Fruit fly (Drosophila melanogaster): Measurements from ENCODE around the gene Ilp6.

Ilp6 gene

DNA sequence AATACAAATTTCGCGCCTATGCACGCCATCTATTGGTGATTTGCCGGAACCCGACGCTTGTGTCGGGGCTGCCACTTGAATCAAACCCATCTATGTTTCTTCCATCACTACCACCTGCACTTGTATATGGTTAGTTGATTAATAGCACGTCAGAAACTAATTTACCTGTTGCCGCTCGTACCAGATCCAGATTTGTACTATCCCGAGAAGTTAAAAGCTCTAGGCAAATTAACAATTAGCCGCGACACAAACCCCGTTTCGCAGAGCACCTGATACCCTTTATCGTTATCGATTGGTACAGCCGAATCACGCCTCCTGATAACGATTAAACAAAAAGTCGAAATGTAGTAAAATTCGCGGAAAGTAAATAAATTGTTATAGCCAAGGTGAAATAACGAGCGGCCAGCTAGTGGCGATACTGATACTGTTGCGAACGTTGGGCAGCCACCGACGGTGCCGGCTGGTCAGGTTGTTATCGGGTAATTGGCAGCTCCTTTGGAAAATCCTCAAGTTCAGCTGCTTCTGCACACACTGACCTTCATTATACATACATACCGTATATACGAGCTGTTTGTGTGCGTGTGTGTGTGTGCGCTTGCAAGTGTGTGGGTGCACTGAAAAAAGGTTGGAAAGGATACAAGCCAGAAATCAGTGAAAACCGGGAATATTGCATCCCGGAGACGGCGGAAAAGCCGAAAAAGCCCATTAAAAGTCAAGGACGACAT, 5.7 kb upstream of the Ilp6 start:
- TF ChIP-seq noc (tag; optimal IDR thresholded peaks at IDR 0.05) = no peak

DNA sequence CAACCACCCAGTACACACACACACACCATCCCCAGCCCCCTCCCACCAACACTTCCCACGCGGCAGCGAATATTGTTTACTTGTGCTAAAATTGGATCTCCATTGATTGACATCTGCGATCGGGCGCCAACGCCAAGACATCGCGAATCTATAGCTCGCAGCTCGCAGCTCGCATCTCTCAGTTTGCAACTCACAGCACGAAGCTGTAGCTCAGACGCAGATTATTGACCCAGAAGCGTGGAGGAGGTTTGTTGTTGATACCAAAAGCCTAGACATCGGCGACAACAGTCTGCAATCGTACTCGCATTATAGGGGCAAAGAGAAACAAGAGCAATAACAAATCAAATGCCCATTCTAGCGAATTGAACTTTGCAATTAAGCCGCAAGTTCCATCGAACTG, 2.7 kb upstream of the Ilp6 start:
- no peak for TF ChIP-seq noc (tag; optimal IDR thresholded peaks at IDR 0.05)

DNA sequence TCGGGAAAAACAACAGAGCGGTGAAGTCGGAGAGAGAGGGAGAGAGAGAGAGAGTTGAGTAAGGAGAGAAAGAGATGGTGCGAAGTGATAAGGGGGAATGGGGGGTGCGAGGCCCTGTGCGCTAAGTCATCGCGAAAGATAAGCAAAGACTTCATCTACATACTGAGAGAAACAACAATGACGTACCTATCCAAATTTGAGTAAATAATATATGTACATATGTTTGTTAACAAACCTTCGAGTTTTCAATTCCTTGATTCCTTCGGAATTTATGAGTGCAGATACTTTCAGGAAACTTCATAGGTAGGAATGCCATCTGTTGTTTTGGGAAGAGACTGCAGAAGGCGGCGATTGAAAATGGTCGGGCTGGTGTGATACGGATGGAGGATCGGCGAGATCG, 2.0 kb upstream of the Ilp6 start:
- TF ChIP-seq noc (tag; optimal IDR thresholded peaks at IDR 0.05) = no peak

DNA sequence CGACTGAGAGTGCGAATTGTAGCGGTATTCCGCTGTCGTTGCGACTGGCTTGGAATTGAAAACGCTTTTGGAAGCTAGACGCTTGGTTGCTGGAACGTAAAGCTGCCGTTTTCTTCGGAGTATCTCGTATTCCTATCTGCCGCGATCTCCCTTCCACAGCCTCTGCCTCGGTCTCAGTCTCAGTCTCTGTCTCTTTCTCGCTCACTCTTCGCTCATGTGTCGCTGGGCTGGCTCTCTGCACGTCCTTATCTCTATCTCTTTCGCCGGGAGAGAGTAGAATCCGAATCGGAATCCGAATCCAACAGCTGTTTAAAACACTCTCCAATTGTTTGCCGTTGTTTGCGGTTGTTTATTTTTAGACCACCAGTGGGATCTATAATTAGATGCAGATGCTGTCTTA, 433 bp downstream of the Ilp6 start:
- no peak for TF ChIP-seq noc (tag; optimal IDR thresholded peaks at IDR 0.05)

DNA sequence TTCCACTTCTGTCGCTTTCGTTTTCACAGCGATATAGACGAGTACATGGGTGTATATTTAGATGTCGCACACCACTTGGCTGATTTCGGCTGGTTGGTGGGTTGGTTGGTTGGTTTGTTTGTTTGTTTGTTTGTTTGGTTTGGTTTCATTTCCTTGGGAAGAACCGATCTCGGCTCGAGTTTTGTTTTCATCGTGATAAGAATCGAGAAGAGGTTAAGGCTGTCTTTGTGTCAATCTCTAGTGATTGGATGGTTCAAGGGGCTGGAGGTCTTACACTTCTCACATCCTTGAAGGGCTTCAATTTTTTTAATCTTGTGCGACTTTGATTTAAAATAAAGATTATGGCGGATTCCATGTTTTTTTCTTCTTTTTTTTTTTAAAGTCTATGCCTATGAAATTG, 1.7 kb downstream of the Ilp6 start:
- no peak for TF ChIP-seq noc (tag; optimal IDR thresholded peaks at IDR 0.05)

DNA sequence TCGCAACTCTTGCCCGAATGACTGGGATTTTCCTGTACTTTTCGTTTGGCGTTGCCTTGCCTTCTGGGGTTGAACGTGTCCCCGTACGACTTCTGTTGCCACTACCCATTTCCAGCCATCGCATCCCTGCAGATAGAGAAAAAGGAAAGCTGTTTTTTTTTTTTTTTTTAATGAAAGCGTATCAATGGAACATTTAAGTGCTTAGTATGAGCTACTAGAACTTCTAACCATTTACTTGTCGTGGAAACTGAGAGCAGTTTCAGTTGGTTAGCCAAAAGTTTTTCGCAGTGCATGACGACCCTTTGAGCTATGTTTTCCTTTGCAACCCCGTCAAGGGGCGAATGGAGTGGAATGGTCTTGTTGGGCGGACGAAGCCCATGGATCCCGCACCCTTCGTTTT, 5.1 kb downstream of the Ilp6 start:
- no peak for TF ChIP-seq noc (tag; optimal IDR thresholded peaks at IDR 0.05)

DNA sequence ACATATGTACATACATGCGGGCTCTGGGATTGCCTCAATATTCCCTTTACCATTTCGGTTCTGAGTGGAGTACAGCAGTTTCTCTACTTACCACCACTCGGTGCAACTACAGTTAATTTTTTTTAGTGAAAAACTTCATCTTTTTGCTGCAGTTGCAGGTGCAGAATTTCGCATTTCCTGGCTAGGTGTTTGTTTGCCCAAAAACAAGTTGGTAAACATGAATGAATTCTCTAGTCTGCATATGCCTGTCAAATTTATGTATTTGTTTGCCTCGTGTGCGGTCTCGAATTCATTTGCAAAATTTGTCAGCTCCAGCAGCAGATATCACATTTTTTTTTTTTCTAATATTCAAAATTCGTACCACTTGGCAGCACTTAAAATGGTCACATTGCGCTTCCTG, 7.6 kb downstream of the Ilp6 start, which contains the start of gene CG2854:
Gene CG2854 (plus strand): TSS at position 301 of the 400 bp plus-strand sequence.
- TF ChIP-seq noc (tag; optimal IDR thresholded peaks at IDR 0.05) = no peak

DNA sequence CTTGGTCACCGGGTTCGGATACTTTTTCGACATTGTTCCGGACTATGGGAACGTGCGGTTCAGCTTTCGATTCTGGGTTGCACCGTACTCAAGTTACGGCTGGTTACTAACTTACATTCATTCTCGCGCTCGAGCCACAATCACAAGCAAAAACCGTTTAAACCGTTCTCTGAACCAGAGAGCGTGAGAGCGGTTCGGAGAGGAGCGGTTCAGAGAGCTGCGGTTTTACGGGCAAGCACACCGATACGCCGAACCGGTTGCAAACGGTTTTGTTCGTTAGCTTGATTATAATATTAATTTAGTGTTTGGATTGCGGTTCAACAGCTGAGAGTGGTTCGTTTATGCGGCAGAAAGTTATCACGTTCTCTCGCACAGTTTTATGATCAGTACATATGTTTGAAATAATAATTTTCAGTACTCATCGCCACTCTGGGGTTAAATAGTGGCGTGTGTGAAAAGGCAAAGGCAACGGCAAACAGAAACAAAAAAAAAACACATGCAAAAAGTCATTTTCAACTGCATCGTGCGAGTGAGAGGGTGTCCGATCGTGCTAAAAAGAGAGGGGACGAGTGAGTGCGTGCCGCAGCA, 8.7 kb downstream of the Ilp6 start, which contains the start of gene CG14050:
Gene CG14050 (minus strand): TSS at position 560 of the 588 bp plus-strand sequence.
- TF ChIP-seq noc (tag; optimal IDR thresholded peaks at IDR 0.05) = no peak

DNA sequence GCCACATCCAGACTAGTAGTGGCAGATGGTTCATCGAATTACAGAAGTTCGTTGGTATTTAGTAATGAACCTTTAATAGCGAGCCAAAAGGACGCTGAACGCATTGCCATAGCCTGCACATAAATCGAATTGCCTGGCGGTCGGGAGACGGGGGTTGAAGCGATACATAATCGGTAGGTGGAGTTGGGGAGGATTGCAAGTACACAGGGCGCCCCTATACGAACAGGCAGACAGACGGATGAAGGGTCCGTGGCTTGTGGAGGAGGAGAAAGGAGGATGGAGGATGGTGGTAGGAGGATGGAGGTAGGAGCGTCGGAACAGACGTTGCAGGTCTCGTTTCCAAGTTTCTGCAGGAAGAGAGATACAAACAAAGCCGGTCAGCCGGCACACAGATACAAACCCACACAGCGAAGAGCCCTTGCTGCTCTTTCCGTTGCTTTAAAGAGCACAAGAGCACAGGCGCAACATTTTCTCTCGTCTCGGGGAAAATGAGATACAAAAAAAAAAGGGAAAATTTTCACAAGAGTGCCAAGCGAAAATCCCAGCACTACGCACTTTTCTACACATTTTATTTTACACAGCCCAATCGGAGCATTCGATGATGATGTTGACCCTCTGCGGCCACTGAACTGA, 10.7 kb downstream of the Ilp6 start:
- no peak for TF ChIP-seq noc (tag; optimal IDR thresholded peaks at IDR 0.05)

DNA sequence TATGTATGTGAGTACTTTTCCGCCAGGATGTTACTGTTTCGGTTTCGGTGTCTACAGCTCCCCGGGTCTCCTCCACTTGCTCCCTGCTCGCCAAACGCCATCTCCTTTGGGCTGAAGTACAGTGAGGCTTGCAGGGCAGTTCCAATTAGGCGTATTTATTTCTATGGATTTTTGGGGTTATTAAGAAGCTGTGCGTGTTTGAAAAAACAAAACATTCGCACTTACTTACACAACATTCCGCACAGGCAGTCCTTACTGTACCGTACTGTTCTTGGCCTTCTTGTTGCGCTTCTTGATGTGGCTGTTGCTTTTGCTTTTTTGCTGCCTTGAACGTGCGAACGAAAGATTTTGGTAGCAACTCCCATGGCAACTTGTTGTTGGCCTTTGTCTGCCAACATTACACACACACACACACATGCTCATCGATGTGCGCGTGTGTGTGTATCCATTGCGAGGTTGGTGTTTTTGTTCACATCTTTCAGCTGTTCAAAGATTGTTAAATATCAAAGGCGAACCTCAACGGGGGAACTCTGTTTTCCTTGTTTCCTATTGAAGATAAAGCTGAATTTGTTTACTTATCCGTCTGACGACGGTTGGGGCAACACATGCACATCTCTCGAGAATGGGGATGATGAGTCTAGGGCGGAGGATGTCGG, 12.4 kb downstream of the Ilp6 start:
- TF ChIP-seq noc (tag; optimal IDR thresholded peaks at IDR 0.05) = no peak

DNA sequence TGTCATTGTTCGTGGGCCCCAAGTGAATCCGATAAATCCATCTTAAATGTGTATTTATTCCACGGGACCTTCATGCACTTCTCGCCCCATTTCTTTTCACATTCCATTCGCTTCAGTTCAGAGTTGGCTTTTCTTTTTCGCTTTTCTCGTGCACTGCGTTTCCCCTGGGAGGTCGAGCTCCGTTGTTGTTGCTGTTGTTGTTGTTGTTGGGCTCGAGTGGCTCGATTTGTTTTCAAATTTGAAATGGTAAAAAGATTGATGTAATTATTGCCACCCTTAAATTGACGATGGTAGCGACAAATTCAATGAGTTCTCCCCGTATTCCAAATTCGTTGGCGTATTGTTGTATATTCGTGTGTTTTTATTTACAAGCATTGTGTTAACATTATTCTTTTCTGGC, 13.6 kb downstream of the Ilp6 start:
- TF ChIP-seq noc (tag; optimal IDR thresholded peaks at IDR 0.05) = no peak

DNA sequence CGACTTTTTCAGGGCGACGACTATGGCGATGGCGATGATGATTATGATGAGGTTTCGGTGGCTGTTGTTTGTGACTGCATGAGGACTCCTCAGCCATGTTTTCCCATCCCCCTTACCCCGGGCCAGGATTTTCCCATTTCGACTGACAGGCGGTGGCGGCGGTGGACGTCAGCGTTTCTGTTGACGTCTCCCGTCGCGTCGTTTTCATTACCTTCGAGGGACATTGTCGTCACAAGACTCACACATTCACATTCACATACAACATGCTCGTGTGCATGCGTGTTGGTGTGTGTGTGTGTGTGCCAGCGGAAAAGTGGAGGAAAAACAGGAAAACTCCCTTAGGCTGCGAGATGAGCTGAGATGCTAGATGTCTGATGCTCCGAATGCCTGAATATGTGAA, 14.7 kb downstream of the Ilp6 start:
- no peak for TF ChIP-seq noc (tag; optimal IDR thresholded peaks at IDR 0.05)

DNA sequence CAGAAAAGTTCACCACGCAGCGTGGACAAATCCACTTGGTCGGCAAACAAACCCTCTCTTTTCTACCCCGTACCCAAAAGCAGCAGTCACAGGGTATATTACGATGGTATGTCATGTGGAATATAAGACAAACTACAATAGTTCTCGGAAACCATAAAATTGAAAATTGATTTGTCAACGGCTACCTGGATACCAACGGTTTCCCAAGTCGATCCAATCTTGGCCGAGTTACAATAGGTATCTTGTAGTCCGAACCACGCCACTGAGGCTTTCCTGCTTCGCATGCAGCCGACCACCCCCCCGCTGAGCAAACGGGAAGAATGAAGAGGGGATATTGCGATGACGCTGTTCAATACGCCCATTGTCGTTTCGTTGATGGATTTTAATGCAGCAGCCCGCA, 16.1 kb downstream of the Ilp6 start:
- TF ChIP-seq noc (tag; optimal IDR thresholded peaks at IDR 0.05) = no peak

DNA sequence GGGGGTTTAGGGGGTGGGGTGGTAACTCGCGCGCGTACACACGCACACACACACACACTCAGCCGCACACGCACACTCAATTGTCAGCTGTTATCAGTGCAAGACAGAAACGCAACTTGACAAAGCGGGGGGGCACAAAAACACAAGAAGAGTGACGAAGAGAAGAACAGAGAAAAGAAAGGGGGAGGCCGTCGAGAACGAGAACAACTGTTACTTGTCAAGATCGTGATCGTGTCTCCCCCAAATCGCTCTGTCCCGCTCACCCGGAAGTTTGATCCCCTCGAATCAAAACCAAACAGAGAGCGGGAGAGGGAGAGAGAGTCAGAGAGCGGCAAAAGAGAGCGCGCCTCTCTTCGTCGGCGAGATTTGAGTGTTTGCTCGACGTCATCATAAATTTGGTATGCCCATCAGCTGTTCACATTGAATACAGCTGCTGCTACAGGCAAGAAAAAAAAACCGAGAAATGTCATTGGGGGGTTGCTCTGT, 17.1 kb downstream of the Ilp6 start:
- TF ChIP-seq noc (tag; optimal IDR thresholded peaks at IDR 0.05) = peak; percentile 26

DNA sequence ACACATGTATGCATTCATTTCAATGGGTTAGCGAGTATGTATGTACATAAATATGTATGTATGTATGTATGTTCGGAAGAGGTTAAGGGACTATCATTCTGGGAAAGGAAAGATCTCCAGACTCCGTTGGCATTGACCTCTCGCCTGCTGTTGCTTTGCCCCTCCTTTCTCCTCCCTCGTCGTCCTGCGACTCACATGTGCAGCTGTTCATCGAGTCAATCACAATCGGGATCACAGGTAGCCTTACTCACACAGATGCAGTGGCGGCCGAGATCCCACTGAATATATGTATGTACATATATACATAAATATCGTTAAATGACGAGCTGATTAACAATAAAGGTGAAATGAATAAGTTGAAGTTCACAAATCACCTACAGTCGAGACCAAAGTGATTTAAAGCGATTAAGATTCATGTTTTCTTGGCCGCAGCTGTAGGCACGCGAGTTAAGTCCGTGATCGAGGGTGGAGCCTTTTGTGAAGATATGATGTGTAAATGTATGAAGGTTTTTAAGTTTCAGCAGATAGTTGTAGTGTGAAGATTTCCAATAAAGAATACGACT, 26.0 kb downstream of the Ilp6 start:
- no peak for TF ChIP-seq noc (tag; optimal IDR thresholded peaks at IDR 0.05)

DNA sequence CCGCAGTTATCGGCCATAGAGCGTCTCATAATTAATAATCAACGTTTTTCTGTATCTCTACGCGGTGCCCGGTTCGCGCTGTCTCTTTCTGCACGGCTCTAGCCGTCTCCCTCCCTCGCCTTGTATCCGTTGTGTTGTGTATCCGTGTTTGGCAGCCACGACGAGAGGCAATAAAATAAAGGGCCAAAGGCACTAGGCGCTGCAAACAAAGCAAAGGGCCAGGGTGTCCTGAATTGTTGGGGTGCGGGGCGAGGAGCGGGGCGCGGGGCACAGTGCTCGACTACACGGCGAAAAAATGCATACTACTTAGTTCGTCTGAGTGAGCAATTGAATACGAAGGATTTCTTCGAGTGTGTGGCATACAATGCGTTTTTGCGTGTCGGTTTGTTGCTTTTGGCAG, 26.9 kb downstream of the Ilp6 start:
- no peak for TF ChIP-seq noc (tag; optimal IDR thresholded peaks at IDR 0.05)
